Worm (Caenorhabditis elegans): ENCODE data around the gene C05G5.1.
A peak's percentile ranks its signal among the peaks of the same experiment; 100 is the strongest.

C05G5.1 gene

ce11 chrX:14773238-14773637 lies 33.3 kb upstream of the C05G5.1 start, which contains the start of gene unc-3:
Gene unc-3, plus strand, starts transcription at chrX:14773538.
- TF ChIP-seq tra-4 (tag; optimal IDR thresholded peaks at IDR 0.05), result no peak
- no peak for TF ChIP-seq hmg-4 (GFP tag; optimal IDR thresholded peaks at IDR 0.05)
- TF ChIP-seq pes-1 (GFP tag; IDR thresholded peaks at IDR 0.05), result no peak
- TF ChIP-seq ama-1 (optimal IDR thresholded peaks at IDR 0.05), result no peak
- TF ChIP-seq sea-1 (GFP tag; conservative IDR thresholded peaks at IDR 0.05), result no peak
- no peak for TF ChIP-seq F13C5.2 (tag; optimal IDR thresholded peaks at IDR 0.05)
- no peak for TF ChIP-seq tbx-11 (GFP tag; IDR thresholded peaks at IDR 0.05)
- no peak for TF ChIP-seq hnd-1 (tag; optimal IDR thresholded peaks at IDR 0.05)
- no peak for TF ChIP-seq B0310.2 (tag; optimal IDR thresholded peaks at IDR 0.05)

- no peak for TF ChIP-seq sea-1 (GFP tag; conservative IDR thresholded peaks at IDR 0.05)
- TF ChIP-seq ceh-13 (GFP tag; optimal IDR thresholded peaks at IDR 0.05), result no peak
- no peak for TF ChIP-seq F13C5.2 (tag; optimal IDR thresholded peaks at IDR 0.05)
- no peak for TF ChIP-seq tbx-11 (GFP tag; IDR thresholded peaks at IDR 0.05)
- TF ChIP-seq hnd-1 (tag; optimal IDR thresholded peaks at IDR 0.05), result no peak
- TF ChIP-seq tra-4 (tag; optimal IDR thresholded peaks at IDR 0.05), result no peak
- no peak for TF ChIP-seq hmg-4 (GFP tag; optimal IDR thresholded peaks at IDR 0.05)
- TF ChIP-seq ets-7 (tag; optimal IDR thresholded peaks at IDR 0.05), result no peak
- TF ChIP-seq tbx-37 (GFP tag; conservative IDR thresholded peaks at IDR 0.05), result no peak
- TF ChIP-seq ama-1 (optimal IDR thresholded peaks at IDR 0.05), result no peak
Measured at ce11 chrX:14771682-14772081, 31.8 kb upstream of the C05G5.1 start, which contains the start of gene Y16B4A.2. Gene Y16B4A.2, minus strand, starts transcription at chrX:14771851.

- TF ChIP-seq ceh-36 (tag; optimal IDR thresholded peaks at IDR 0.05) (no peak), hnd-1 (tag; optimal IDR thresholded peaks at IDR 0.05) (no peak), pes-1 (GFP tag; IDR thresholded peaks at IDR 0.05) (no peak), tra-4 (tag; optimal IDR thresholded peaks at IDR 0.05) (no peak), ceh-13 (GFP tag; optimal IDR thresholded peaks at IDR 0.05) (no peak), flt-1 (GFP tag; IDR thresholded peaks at IDR 0.05) (no peak), ets-7 (tag; optimal IDR thresholded peaks at IDR 0.05) (no peak), F13C5.2 (tag; optimal IDR thresholded peaks at IDR 0.05) (no peak), sea-1 (GFP tag; conservative IDR thresholded peaks at IDR 0.05) (no peak), tbx-37 (GFP tag; conservative IDR thresholded peaks at IDR 0.05) (no peak), ama-1 (optimal IDR thresholded peaks at IDR 0.05) (no peak), scrt-1 (GFP tag; IDR thresholded peaks at IDR 0.05) (no peak), tbx-11 (GFP tag; IDR thresholded peaks at IDR 0.05) (no peak), B0310.2 (tag; optimal IDR thresholded peaks at IDR 0.05) (no peak), hmbx-1 (tag; optimal IDR thresholded peaks at IDR 0.05) (no peak), aly-1 (tag; optimal IDR thresholded peaks at IDR 0.05) (no peak), hmg-4 (GFP tag; optimal IDR thresholded peaks at IDR 0.05) (no peak)
Measured at ce11 chrX:14770336-14770735, 30.4 kb upstream of the C05G5.1 start.

DNA sequence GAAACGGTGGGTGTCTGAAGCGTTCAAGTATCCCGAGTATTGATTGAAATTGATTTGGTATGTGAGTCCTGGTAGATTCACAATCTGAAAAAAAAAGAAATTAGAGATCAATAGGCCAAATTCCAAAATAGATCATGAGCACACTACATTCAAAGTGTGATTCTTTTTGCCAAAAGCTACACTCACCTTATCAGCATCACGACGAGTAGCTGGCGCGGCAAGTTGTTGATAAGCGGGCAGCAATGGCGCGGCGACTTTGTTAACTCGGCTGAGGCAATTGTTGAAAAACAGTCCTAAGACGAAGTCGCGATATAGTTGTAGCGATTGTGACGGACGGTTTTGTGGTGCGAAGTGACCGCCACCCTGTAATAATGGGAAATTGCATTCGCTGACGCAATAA lies 29.1 kb upstream of the C05G5.1 start:
- no peak for TF ChIP-seq hmg-4 (GFP tag; optimal IDR thresholded peaks at IDR 0.05)
- TF ChIP-seq B0310.2 (tag; optimal IDR thresholded peaks at IDR 0.05), result no peak
- no peak for TF ChIP-seq flt-1 (GFP tag; IDR thresholded peaks at IDR 0.05)
- no peak for TF ChIP-seq F13C5.2 (tag; optimal IDR thresholded peaks at IDR 0.05)
- TF ChIP-seq ceh-36 (tag; optimal IDR thresholded peaks at IDR 0.05), result no peak
- no peak for TF ChIP-seq pes-1 (GFP tag; IDR thresholded peaks at IDR 0.05)
- TF ChIP-seq ceh-13 (GFP tag; optimal IDR thresholded peaks at IDR 0.05), result no peak
- no peak for TF ChIP-seq scrt-1 (GFP tag; IDR thresholded peaks at IDR 0.05)
- TF ChIP-seq ama-1 (optimal IDR thresholded peaks at IDR 0.05), result no peak

- TF ChIP-seq ama-1 (optimal IDR thresholded peaks at IDR 0.05), result no peak
- TF ChIP-seq sea-1 (GFP tag; conservative IDR thresholded peaks at IDR 0.05), result 0 out of 2 replicates have a peak, but pooled peaks have one; percentile 10
- TF ChIP-seq scrt-1 (GFP tag; IDR thresholded peaks at IDR 0.05), result peak; percentile 49; the same call in 1 of the 2 replicates
Measured at ce11 chrX:14767813-14768212, 27.9 kb upstream of the C05G5.1 start.

DNA sequence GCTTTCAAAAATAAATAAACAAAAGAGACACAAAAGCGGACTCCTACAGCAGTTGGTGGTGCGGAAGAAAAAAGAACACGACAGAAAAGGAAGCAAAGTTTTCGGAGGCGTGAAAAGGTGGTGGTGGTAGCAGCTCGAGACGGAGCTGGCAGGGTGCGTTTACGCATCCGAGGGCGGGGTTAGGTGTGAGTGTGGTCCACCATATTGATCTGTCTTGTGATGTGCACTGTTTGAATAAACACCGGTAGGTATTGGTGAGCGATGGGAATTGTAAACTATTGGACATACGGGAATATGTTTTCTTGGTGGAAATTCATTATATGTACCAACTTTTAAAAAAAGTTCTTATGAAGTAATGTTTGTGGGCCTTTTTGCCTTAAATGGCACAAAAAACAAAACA lies 21.1 kb upstream of the C05G5.1 start, which contains the start of gene C05G5.5:
Gene C05G5.5, minus strand, starts transcription at position 101 of the 400 bp plus-strand sequence.
- TF ChIP-seq B0310.2 (tag; optimal IDR thresholded peaks at IDR 0.05) (no peak), tra-4 (tag; optimal IDR thresholded peaks at IDR 0.05) (no peak), flt-1 (GFP tag; IDR thresholded peaks at IDR 0.05) (no peak), tbx-37 (GFP tag; conservative IDR thresholded peaks at IDR 0.05) (no peak), hnd-1 (tag; optimal IDR thresholded peaks at IDR 0.05) (no peak), tbx-11 (GFP tag; IDR thresholded peaks at IDR 0.05) (no peak), ceh-13 (GFP tag; optimal IDR thresholded peaks at IDR 0.05) (no peak), hmbx-1 (tag; optimal IDR thresholded peaks at IDR 0.05) (no peak), aly-1 (tag; optimal IDR thresholded peaks at IDR 0.05) (no peak), ama-1 (optimal IDR thresholded peaks at IDR 0.05) (no peak), pes-1 (GFP tag; IDR thresholded peaks at IDR 0.05) (no peak), ets-7 (tag; optimal IDR thresholded peaks at IDR 0.05) (no peak), ceh-36 (tag; optimal IDR thresholded peaks at IDR 0.05) (no peak), hmg-4 (GFP tag; optimal IDR thresholded peaks at IDR 0.05) (no peak), scrt-1 (GFP tag; IDR thresholded peaks at IDR 0.05) (no peak), F13C5.2 (tag; optimal IDR thresholded peaks at IDR 0.05) (no peak)

DNA sequence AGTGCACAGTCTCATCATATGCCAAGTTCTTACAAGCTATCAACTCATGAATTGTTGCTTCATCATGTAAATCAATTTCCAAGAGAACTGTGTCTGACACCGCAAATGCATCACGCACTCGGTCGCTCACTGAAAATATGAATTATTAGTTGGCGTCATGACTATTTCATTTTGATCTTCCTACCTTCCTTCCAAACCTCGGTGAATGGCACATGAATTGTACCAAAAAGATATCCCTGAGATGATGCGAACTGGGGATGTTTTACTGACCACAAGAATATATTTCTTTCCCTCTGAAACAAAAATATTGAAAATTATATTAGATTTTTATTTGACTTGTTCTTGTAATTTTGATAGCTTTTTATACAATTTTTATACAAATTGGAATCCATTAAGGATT lies 20.2 kb upstream of the C05G5.1 start:
- TF ChIP-seq hnd-1 (tag; optimal IDR thresholded peaks at IDR 0.05) (no peak), pes-1 (GFP tag; IDR thresholded peaks at IDR 0.05) (no peak), ama-1 (optimal IDR thresholded peaks at IDR 0.05) (no peak)

DNA sequence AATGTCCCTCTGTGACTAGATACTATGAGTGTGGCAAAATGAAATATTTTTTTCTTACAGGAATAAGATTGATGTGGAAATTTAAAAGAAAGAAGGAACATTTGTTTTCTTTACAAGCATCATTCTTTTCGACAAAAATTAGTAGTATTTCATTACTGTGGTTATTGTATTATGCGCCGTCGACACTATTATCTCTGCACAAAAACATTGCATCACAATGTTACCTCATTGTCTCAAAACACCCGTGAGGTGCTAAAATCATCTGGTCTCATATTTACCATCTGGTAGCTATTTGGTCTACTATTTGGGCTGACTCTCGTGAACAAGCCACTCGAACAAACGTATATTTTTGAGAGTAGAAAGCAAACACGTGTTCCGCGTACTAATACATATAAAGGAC lies 19.6 kb upstream of the C05G5.1 start:
- TF ChIP-seq B0310.2 (tag; optimal IDR thresholded peaks at IDR 0.05) (no peak), F13C5.2 (tag; optimal IDR thresholded peaks at IDR 0.05) (no peak)
